Worm (Caenorhabditis elegans): ENCODE data around the gene T07A5.1.

The T07A5.1 gene

ce11 chrIII:10347049-10347448 is 41.1 kb upstream of the T07A5.1 start, which contains the start of gene tbx-8:
Gene tbx-8, plus strand, starts transcription at chrIII:10347349.
- no peak for TF ChIP-seq nhr-76 (tag; optimal IDR thresholded peaks at IDR 0.05)
- TF ChIP-seq eor-1 (tag; optimal IDR thresholded peaks at IDR 0.05): no peak
- no peak for TF ChIP-seq hmg-11 (tag; optimal IDR thresholded peaks at IDR 0.05)
- no peak for TF ChIP-seq fos-1 (tag; optimal IDR thresholded peaks at IDR 0.05)
- TF ChIP-seq fkh-2 (tag; optimal IDR thresholded peaks at IDR 0.05): no peak
- no peak for TF ChIP-seq nfya-1 (tag; optimal IDR thresholded peaks at IDR 0.05; ENCODE audit: insufficient read depth)
- no peak for TF ChIP-seq zag-1 (tag; optimal IDR thresholded peaks at IDR 0.05)
- TF ChIP-seq nhr-43 (tag; optimal IDR thresholded peaks at IDR 0.05; ENCODE audit: poor library complexity, severe bottlenecking): no peak
- TF ChIP-seq mdl-1 (tag; optimal IDR thresholded peaks at IDR 0.05): no peak
- no peak for TF ChIP-seq unc-62 (GFP tag; optimal IDR thresholded peaks at IDR 0.05)
- TF ChIP-seq daf-12 (tag; optimal IDR thresholded peaks at IDR 0.05): no peak

- TF ChIP-seq pqm-1 (tag; optimal IDR thresholded peaks at IDR 0.05) (no peak), elt-3 (tag; optimal IDR thresholded peaks at IDR 0.05) (no peak), R02D3.7 (tag; optimal IDR thresholded peaks at IDR 0.05) (no peak), skn-1 (tag; optimal IDR thresholded peaks at IDR 0.05) (no peak), nhr-25 (tag; optimal IDR thresholded peaks at IDR 0.05) (no peak)
Observed at ce11 chrIII:10344762-10345161, 38.8 kb upstream of the T07A5.1 start.

ce11 chrIII:10341758-10342157 is 35.8 kb upstream of the T07A5.1 start, which contains the start of gene tbx-9:
Gene tbx-9, minus strand, starts transcription at chrIII:10341858.
- no peak for TF ChIP-seq snpc-4 (tag; optimal IDR thresholded peaks at IDR 0.05)
- no peak for TF ChIP-seq nhr-237 (tag; optimal IDR thresholded peaks at IDR 0.05)
- TF ChIP-seq lin-15B (tag; optimal IDR thresholded peaks at IDR 0.05): no peak
- TF ChIP-seq tbx-2 (tag; optimal IDR thresholded peaks at IDR 0.05): no peak
- TF ChIP-seq lin-39 (tag; optimal IDR thresholded peaks at IDR 0.05): no peak
- no peak for TF ChIP-seq daf-12 (tag; optimal IDR thresholded peaks at IDR 0.05)

ce11 chrIII:10339949-10340348 is 34.0 kb upstream of the T07A5.1 start:
- TF ChIP-seq pha-4 (tag; optimal IDR thresholded peaks at IDR 0.05): no peak
- no peak for TF ChIP-seq nhr-76 (tag; optimal IDR thresholded peaks at IDR 0.05)
- TF ChIP-seq ceh-82 (tag; optimal IDR thresholded peaks at IDR 0.05): no peak
- no peak for TF ChIP-seq jun-1 (tag; optimal IDR thresholded peaks at IDR 0.05)
- no peak for TF ChIP-seq daf-12 (tag; optimal IDR thresholded peaks at IDR 0.05)
- TF ChIP-seq ceh-16 (tag; optimal IDR thresholded peaks at IDR 0.05): no peak
- TF ChIP-seq fos-1 (tag; optimal IDR thresholded peaks at IDR 0.05): no peak
- no peak for TF ChIP-seq fkh-10 (GFP tag; optimal IDR thresholded peaks at IDR 0.05)
- no peak for TF ChIP-seq egl-27 (tag; optimal IDR thresholded peaks at IDR 0.05)
- no peak for TF ChIP-seq ZK546.5 (tag; optimal IDR thresholded peaks at IDR 0.05)
- no peak for TF ChIP-seq nhr-43 (tag; optimal IDR thresholded peaks at IDR 0.05; ENCODE audit: poor library complexity, severe bottlenecking)
- TF ChIP-seq nhr-237 (tag; optimal IDR thresholded peaks at IDR 0.05): no peak
- TF ChIP-seq nhr-25 (tag; optimal IDR thresholded peaks at IDR 0.05): no peak
- no peak for TF ChIP-seq R02D3.7 (tag; optimal IDR thresholded peaks at IDR 0.05)
- no peak for TF ChIP-seq nhr-23 (tag; optimal IDR thresholded peaks at IDR 0.05)
- TF ChIP-seq ztf-4 (tag; optimal IDR thresholded peaks at IDR 0.05): no peak

ce11 chrIII:10338992-10339852 is 33.2 kb upstream of the T07A5.1 start:
- TF ChIP-seq hmg-11 (tag; optimal IDR thresholded peaks at IDR 0.05) (no peak), nhr-25 (tag; optimal IDR thresholded peaks at IDR 0.05) (peak; percentile 39), nfya-1 (tag; optimal IDR thresholded peaks at IDR 0.05; ENCODE audit: insufficient read depth) (no peak), unc-62 (GFP tag; optimal IDR thresholded peaks at IDR 0.05) (no peak), ama-1 (optimal IDR thresholded peaks at IDR 0.05) (peak; percentile 66), pha-4 (tag; optimal IDR thresholded peaks at IDR 0.05) (no peak), zag-1 (tag; optimal IDR thresholded peaks at IDR 0.05) (no peak), fos-1 (tag; optimal IDR thresholded peaks at IDR 0.05) (no peak), nhr-28 (tag; optimal IDR thresholded peaks at IDR 0.05) (no peak), fkh-10 (GFP tag; optimal IDR thresholded peaks at IDR 0.05) (no peak), R02D3.7 (tag; optimal IDR thresholded peaks at IDR 0.05) (peak; percentile 19), nhr-11 (tag; optimal IDR thresholded peaks at IDR 0.05) (no peak), fkh-2 (tag; optimal IDR thresholded peaks at IDR 0.05) (no peak), ceh-28 (tag; optimal IDR thresholded peaks at IDR 0.05) (peak; percentile 34), nhr-23 (tag; optimal IDR thresholded peaks at IDR 0.05) (no peak), sea-2 (GFP tag; optimal IDR thresholded peaks at IDR 0.05) (no peak), snpc-4 (tag; optimal IDR thresholded peaks at IDR 0.05) (no peak), lin-39 (tag; optimal IDR thresholded peaks at IDR 0.05) (no peak), nhr-77 (tag; optimal IDR thresholded peaks at IDR 0.05) (no peak), nhr-67 (tag; optimal IDR thresholded peaks at IDR 0.05) (no peak), skn-1 (tag; optimal IDR thresholded peaks at IDR 0.05) (no peak)

Measured in whole organism, L3 larva.